Fruit fly (Drosophila melanogaster) whole organism, embryonic: ENCODE results near the gene PMP34.

Source experiments
- Atf6 ChIP-seq: fragments of 200-800 bp; sonication (Bioruptor generic); IDR thresholded peaks from 2 replicates; pipeline ENCODE4 v1.3.6; 2022; ENCODE audit warnings: missing biosample characterization, missing genetic modification characterization
- Blimp-1 ChIP-seq: fragments of 200-800 bp; sonication (Bioruptor generic); optimal IDR thresholded peaks from 3 replicates; lab custom pipeline; 2018; ENCODE audit warnings: missing biosample characterization, missing genetic modification characterization, mild to moderate bottlenecking, moderate library complexity, missing genetic modification reagents
- CG10654 ChIP-seq: fragments of 200-800 bp; sonication (Bioruptor generic); optimal IDR thresholded peaks from 2 replicates; lab custom pipeline; 2016; ENCODE audit warnings: missing biosample characterization, missing genetic modification characterization
- CG1792 ChIP-seq: fragments of 200-800 bp; sonication (Bioruptor generic); optimal IDR thresholded peaks from 2 replicates; lab custom pipeline; 2016; ENCODE audit warnings: missing biosample characterization, missing genetic modification characterization
- CG7786 ChIP-seq: fragments of 200-800 bp; sonication (Bioruptor generic); optimal IDR thresholded peaks from 2 replicates; lab custom pipeline; 2016; ENCODE audit warnings: missing biosample characterization, missing genetic modification characterization
- CG8359 ChIP-seq: fragments of 200-800 bp; sonication (Bioruptor generic); optimal IDR thresholded peaks from 2 replicates; lab custom pipeline; 2017; ENCODE audit warnings: missing biosample characterization, mild to moderate bottlenecking, missing genetic modification characterization, borderline replicate concordance
- CrebB ChIP-seq: fragments of 200-800 bp; sonication (Bioruptor generic); optimal IDR thresholded peaks from 3 replicates; lab custom pipeline; 2018; ENCODE audit warnings: missing biosample characterization, mild to moderate bottlenecking, missing genetic modification characterization
- abd-A ChIP-seq: fragments of 200-800 bp; sonication (Bioruptor generic); optimal IDR thresholded peaks from 3 replicates; lab custom pipeline; 2019; ENCODE audit warnings: missing biosample characterization, mild to moderate bottlenecking, missing genetic modification characterization, moderate library complexity
- chn ChIP-seq: fragments of 200-800 bp; sonication (Bioruptor generic); optimal IDR thresholded peaks from 2 replicates; lab custom pipeline; 2016; ENCODE audit warnings: missing biosample characterization, missing genetic modification characterization
- ind ChIP-seq: fragments of 200-800 bp; sonication (Bioruptor generic); optimal IDR thresholded peaks from 3 replicates; lab custom pipeline; 2016; ENCODE audit warnings: missing biosample characterization, missing genetic modification characterization
- vvl ChIP-seq: fragments of 200-800 bp; sonication (Bioruptor generic); IDR thresholded peaks from 2 replicates; pipeline ENCODE4 v1.3.6; 2022; ENCODE audit warnings: missing biosample characterization, missing genetic modification characterization

DNA sequence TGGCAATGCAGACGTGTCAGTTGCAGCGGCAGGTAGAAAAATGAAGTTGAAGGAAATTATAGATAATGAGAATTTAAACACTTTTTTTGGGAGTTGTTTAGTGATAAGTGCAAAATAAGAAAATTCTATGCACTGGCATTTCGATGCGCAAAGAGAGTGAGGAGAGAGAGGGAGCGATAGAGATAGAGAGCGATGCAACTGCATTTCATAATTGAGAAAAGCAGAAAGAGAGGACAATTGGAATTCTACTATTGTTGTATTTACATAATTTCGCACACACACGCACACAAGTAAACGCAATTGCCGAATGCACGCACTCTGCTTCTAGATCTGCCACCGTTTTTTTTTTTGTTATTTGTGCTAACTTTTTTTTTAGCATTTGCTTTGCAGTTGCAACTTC is 44.9 kb downstream of the PMP34 start:
- no peak for TF ChIP-seq abd-A (tag; lab: Kevin White, UChicago)
- TF ChIP-seq CrebB (tag; lab: Kevin White, UChicago): no peak
- no peak for TF ChIP-seq Blimp-1 (GFP tag; lab: Kevin White, UChicago)
- TF ChIP-seq Atf6 (GFP tag; lab: Robert Waterston, UW): no peak
- no peak for TF ChIP-seq chn (GFP tag; lab: Kevin White, UChicago)
- TF ChIP-seq CG8359 (GFP tag; lab: Kevin White, UChicago): no peak
- TF ChIP-seq CG10654 (GFP tag; lab: Kevin White, UChicago): no peak
- no peak for TF ChIP-seq CG1792 (GFP tag; lab: Kevin White, UChicago)
- no peak for TF ChIP-seq vvl (GFP tag; lab: Robert Waterston, UW)
- TF ChIP-seq ind (GFP tag; lab: Kevin White, UChicago): no peak
- no peak for TF ChIP-seq CG7786 (GFP tag; lab: Kevin White, UChicago)
